Worm (Caenorhabditis elegans) whole organism, L4 larva: ENCODE results near the gene gut-2.
"Not testable (repeated sequence)": the region's sequence is repeated elsewhere in the genome, so short reads cannot be mapped to it uniquely, and the experiment has no call there.

Experiments
- Y75B8A.6 ChIP-seq: fragments of 200-800 bp; sonication (Bioruptor generic); IDR thresholded peaks from 2 replicates; pipeline ENCODE4 v1.3.6; 2022; ENCODE audit warnings: missing genetic modification reagents, missing genetic modification characterization, missing compliant biosample characterization
- ZK337.2 ChIP-seq: fragments of 200-800 bp; sonication (Bioruptor generic); IDR thresholded peaks from 2 replicates; pipeline ENCODE4 v1.3.6; 2022; ENCODE audit warnings: missing genetic modification reagents, missing genetic modification characterization, missing compliant biosample characterization
- ama-1 ChIP-seq: fragments of 150-350 bp; optimal IDR thresholded peaks from 2 replicates; lab custom pipeline; 2014; ENCODE audit warnings: inconsistent platforms, mixed read lengths
- ces-1 ChIP-seq: fragments of 150-350 bp; sonication (generic microtip); optimal IDR thresholded peaks from 4 replicates; lab custom pipeline; 2014; ENCODE audit warnings: missing biosample characterization, missing genetic modification reagents, missing genetic modification characterization
- hif-1 ChIP-seq, 2 experiments: sonication (generic microtip); optimal IDR thresholded peaks; 2 replicates each; lab custom pipeline; 2016 to 2017; ENCODE audit warnings: missing compliant biosample characterization in 2 of 2, missing genetic modification characterization in 2 of 2, missing genetic modification reagents in 2 of 2, missing genotype in 2 of 2, mild to moderate bottlenecking in 1 of 2
- lin-13 ChIP-seq: fragments of 150-350 bp; optimal IDR thresholded peaks from 2 replicates; lab custom pipeline; 2014; ENCODE audit warnings: missing biosample characterization, missing genetic modification reagents, missing genetic modification characterization
- unc-62 ChIP-seq, 3 experiments: fragments of 150-350 bp in 1 of 3; sonication (generic microtip); optimal IDR thresholded peaks in 2 of 3; peaks in 1 of 3; 1 replicate in 1 of 3; 2 replicates in 2 of 3; lab custom pipeline; 2014 to 2017; ENCODE audit warnings: missing biosample characterization in 3 of 3, missing genetic modification characterization in 3 of 3, missing genetic modification reagents in 3 of 3, missing genotype in 1 of 3
- zfp-3 ChIP-seq: fragments of 200-800 bp; sonication (Bioruptor generic); conservative IDR thresholded peaks from 2 replicates; pipeline ENCODE4 v1.3.6; 2022; ENCODE audit warnings: missing genetic modification reagents, missing genetic modification characterization, missing compliant biosample characterization

DNA sequence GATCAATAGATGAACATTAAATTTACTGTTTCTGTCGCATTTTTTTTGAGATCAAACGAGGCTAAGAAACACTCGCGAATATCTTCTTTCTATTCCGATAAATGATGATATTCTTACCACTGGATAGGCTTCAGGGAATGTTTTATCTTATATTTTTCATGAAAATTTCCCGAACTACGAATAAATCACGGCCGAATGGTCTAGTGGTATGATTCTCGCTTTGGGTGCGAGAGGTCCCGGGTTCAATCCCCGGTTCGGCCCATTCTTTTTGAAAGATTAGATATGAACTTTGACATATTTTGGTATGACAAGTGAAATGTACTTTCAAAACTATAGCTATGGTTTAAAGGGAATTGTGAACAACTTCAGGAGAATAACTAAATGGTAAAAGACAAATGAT is 12.0 kb downstream of the gut-2 start:
- TF ChIP-seq zfp-3 (GFP tag; lab: Robert Waterston, UW); unc-62 (GFP tag; optimal IDR thresholded peaks at IDR 0.05 in 1 of 2; lab: Kevin White, UChicago); unc-62 (tag; optimal IDR thresholded peaks at IDR 0.05; lab: Kevin White, UChicago); ZK337.2 (GFP tag; lab: Robert Waterston, UW); lin-13 (GFP tag; lab: Kevin White, UChicago); ama-1 (lab: Kevin White, UChicago); Y75B8A.6; hif-1 (tag; optimal IDR thresholded peaks at IDR 0.05; lab: Kevin White, UChicago); ces-1 (GFP tag; lab: Kevin White, UChicago): not testable (repeated sequence)
